Worm (Caenorhabditis elegans) whole organism, early embryonic: ENCODE data around the gene pycr-1.

Source experiments
- B0310.2 ChIP-seq: sonication (generic microtip); optimal IDR thresholded peaks from 2 replicates; lab custom pipeline; 2016; ENCODE audit warnings: mild to moderate bottlenecking, missing genetic modification characterization, missing compliant biosample characterization
- F13C5.2 ChIP-seq: sonication (generic microtip); optimal IDR thresholded peaks from 2 replicates; lab custom pipeline; 2017; ENCODE audit warnings: mild to moderate bottlenecking, missing genetic modification characterization, inconsistent platforms, missing compliant biosample characterization
- aly-1 ChIP-seq: sonication (generic microtip); optimal IDR thresholded peaks from 2 replicates; lab custom pipeline; 2016; ENCODE audit warnings: missing genetic modification characterization, missing compliant biosample characterization
- ama-1 ChIP-seq: fragments of 150-350 bp; optimal IDR thresholded peaks from 2 replicates; lab custom pipeline; 2014
- ceh-13 ChIP-seq: fragments of 200-800 bp; sonication (Bioruptor generic); optimal IDR thresholded peaks from 2 replicates; lab custom pipeline; 2018; ENCODE audit warnings: mild to moderate bottlenecking, missing genetic modification characterization, missing compliant biosample characterization
- ceh-36 ChIP-seq: sonication (generic microtip); optimal IDR thresholded peaks from 2 replicates; lab custom pipeline; 2016; ENCODE audit warnings: missing genetic modification characterization, inconsistent platforms, missing compliant biosample characterization
- ets-7 ChIP-seq: sonication (generic microtip); optimal IDR thresholded peaks from 2 replicates; lab custom pipeline; 2016; ENCODE audit warnings: missing genotype, missing genetic modification characterization, missing compliant biosample characterization
- flt-1 ChIP-seq: fragments of 200-800 bp; sonication (Bioruptor generic); IDR thresholded peaks from 2 replicates; pipeline ENCODE4 v1.3.6; 2022; ENCODE audit warnings: missing genetic modification characterization, missing compliant biosample characterization
- hmbx-1 ChIP-seq: sonication (generic microtip); optimal IDR thresholded peaks from 2 replicates; lab custom pipeline; 2016; ENCODE audit warnings: mild to moderate bottlenecking, missing genetic modification characterization, missing compliant biosample characterization
- hmg-4 ChIP-seq: fragments of 200-800 bp; sonication (Bioruptor generic); optimal IDR thresholded peaks from 2 replicates; lab custom pipeline; 2018; ENCODE audit warnings: mild to moderate bottlenecking, missing genetic modification characterization, missing compliant biosample characterization
- hnd-1 ChIP-seq: sonication (generic microtip); optimal IDR thresholded peaks from 2 replicates; lab custom pipeline; 2016; ENCODE audit warnings: missing genetic modification characterization, missing compliant biosample characterization
- pes-1 ChIP-seq: fragments of 200-800 bp; sonication (Bioruptor generic); IDR thresholded peaks from 2 replicates; pipeline ENCODE4 v1.3.6; 2022; ENCODE audit warnings: missing genetic modification reagents, missing genetic modification characterization, missing compliant biosample characterization
- scrt-1 ChIP-seq: fragments of 200-800 bp; sonication (Bioruptor generic); IDR thresholded peaks from 2 replicates; pipeline ENCODE4 v1.3.6; 2022; ENCODE audit warnings: missing genetic modification characterization, missing compliant biosample characterization
- sea-1 ChIP-seq: fragments of 200-800 bp; sonication (Bioruptor generic); conservative IDR thresholded peaks from 2 replicates; pipeline ENCODE4 v1.3.6; 2022; ENCODE audit warnings: missing genetic modification characterization, missing compliant biosample characterization
- tbx-11 ChIP-seq: fragments of 200-800 bp; sonication (Bioruptor generic); IDR thresholded peaks from 2 replicates; pipeline ENCODE4 v1.3.6; 2022; ENCODE audit warnings: missing genetic modification characterization, missing compliant biosample characterization
- tbx-37 ChIP-seq: fragments of 200-800 bp; sonication (Bioruptor generic); conservative IDR thresholded peaks from 2 replicates; pipeline ENCODE4 v1.3.6; 2022; ENCODE audit warnings: missing genetic modification reagents, missing genetic modification characterization, missing compliant biosample characterization
- tra-4 ChIP-seq: sonication (generic microtip); optimal IDR thresholded peaks from 2 replicates; lab custom pipeline; 2017; ENCODE audit warnings: missing genetic modification characterization, missing compliant biosample characterization

pycr-1 gene

ce11 chrX:12146453-12147085, at the start of gene pycr-1:
TSS of gene pycr-1 (plus strand) at chrX:12146832.
- TF ChIP-seq hnd-1 (tag; lab: Kevin White, UChicago) (no peak), tra-4 (tag; lab: Kevin White, UChicago) (no peak), sea-1 (GFP tag; lab: Robert Waterston, UW) (no peak), scrt-1 (GFP tag; lab: Robert Waterston, UW) (no peak), ama-1 (no peak), tbx-37 (GFP tag; lab: Robert Waterston, UW) (no peak), flt-1 (GFP tag; lab: Robert Waterston, UW) (no peak), tbx-11 (GFP tag; lab: Robert Waterston, UW) (no peak), B0310.2 (no peak), ets-7 (tag; lab: Kevin White, UChicago) (no peak), hmbx-1 (no peak), F13C5.2 (tag; lab: Kevin White, UChicago) (no peak), ceh-36 (tag; lab: Kevin White, UChicago) (no peak), hmg-4 (GFP tag; lab: Kevin White, UChicago) (no peak)

ce11 chrX:12097995-12098394, 48.6 kb upstream of the pycr-1 start:
- TF ChIP-seq scrt-1 (GFP tag; lab: Robert Waterston, UW): no peak
- TF ChIP-seq pes-1 (GFP tag; lab: Robert Waterston, UW): no peak
- TF ChIP-seq ets-7 (tag; lab: Kevin White, UChicago): no peak
- TF ChIP-seq B0310.2: no peak
- no peak for TF ChIP-seq tbx-11 (GFP tag; lab: Robert Waterston, UW)
- no peak for TF ChIP-seq hmbx-1
- TF ChIP-seq flt-1 (GFP tag; lab: Robert Waterston, UW): no peak
- no peak for TF ChIP-seq ama-1
- TF ChIP-seq F13C5.2 (tag; lab: Kevin White, UChicago): no peak
- no peak for TF ChIP-seq aly-1 (tag; lab: Kevin White, UChicago)
- no peak for TF ChIP-seq hmg-4 (GFP tag; lab: Kevin White, UChicago)
- no peak for TF ChIP-seq ceh-36 (tag; lab: Kevin White, UChicago)
- no peak for TF ChIP-seq ceh-13 (GFP tag; lab: Kevin White, UChicago)
- TF ChIP-seq tra-4 (tag; lab: Kevin White, UChicago): no peak

ce11 chrX:12103712-12104111, 42.9 kb upstream of the pycr-1 start, which contains the start of gene W03G11.3:
TSS of gene W03G11.3 (minus strand) at chrX:12103812.
- TF ChIP-seq sea-1 (GFP tag; lab: Robert Waterston, UW): no peak
- TF ChIP-seq flt-1 (GFP tag; lab: Robert Waterston, UW): no peak
- no peak for TF ChIP-seq B0310.2
- TF ChIP-seq tra-4 (tag; lab: Kevin White, UChicago): no peak
- no peak for TF ChIP-seq aly-1 (tag; lab: Kevin White, UChicago)
- no peak for TF ChIP-seq hmbx-1
- no peak for TF ChIP-seq ceh-13 (GFP tag; lab: Kevin White, UChicago)
- no peak for TF ChIP-seq ama-1
- no peak for TF ChIP-seq tbx-11 (GFP tag; lab: Robert Waterston, UW)

- no peak for TF ChIP-seq ceh-13 (GFP tag; lab: Kevin White, UChicago)
- no peak for TF ChIP-seq pes-1 (GFP tag; lab: Robert Waterston, UW)
- no peak for TF ChIP-seq flt-1 (GFP tag; lab: Robert Waterston, UW)
- no peak for TF ChIP-seq ets-7 (tag; lab: Kevin White, UChicago)
- TF ChIP-seq ceh-36 (tag; lab: Kevin White, UChicago): no peak
- no peak for TF ChIP-seq tra-4 (tag; lab: Kevin White, UChicago)
- TF ChIP-seq B0310.2: no peak
- TF ChIP-seq F13C5.2 (tag; lab: Kevin White, UChicago): no peak
- TF ChIP-seq scrt-1 (GFP tag; lab: Robert Waterston, UW): no peak
- no peak for TF ChIP-seq tbx-37 (GFP tag; lab: Robert Waterston, UW)
- no peak for TF ChIP-seq hmg-4 (GFP tag; lab: Kevin White, UChicago)
These were observed 42.0 kb upstream of the pycr-1 start, which contains the start of gene col-181 for ce11 chrX:12104630-12105029. TSS of gene col-181 (plus strand) at chrX:12104930.

- no peak for TF ChIP-seq ama-1
- no peak for TF ChIP-seq tbx-11 (GFP tag; lab: Robert Waterston, UW)
- TF ChIP-seq ceh-13 (GFP tag; lab: Kevin White, UChicago): no peak
- TF ChIP-seq hmbx-1: no peak
- no peak for TF ChIP-seq tra-4 (tag; lab: Kevin White, UChicago)
- TF ChIP-seq hmg-4 (GFP tag; lab: Kevin White, UChicago): no peak
- TF ChIP-seq flt-1 (GFP tag; lab: Robert Waterston, UW): no peak
- no peak for TF ChIP-seq hnd-1 (tag; lab: Kevin White, UChicago)
- TF ChIP-seq B0310.2: no peak
- TF ChIP-seq F13C5.2 (tag; lab: Kevin White, UChicago): no peak
- no peak for TF ChIP-seq aly-1 (tag; lab: Kevin White, UChicago)
- no peak for TF ChIP-seq ceh-36 (tag; lab: Kevin White, UChicago)
- TF ChIP-seq tbx-37 (GFP tag; lab: Robert Waterston, UW): no peak
- TF ChIP-seq scrt-1 (GFP tag; lab: Robert Waterston, UW): no peak
- TF ChIP-seq pes-1 (GFP tag; lab: Robert Waterston, UW): no peak
- TF ChIP-seq ets-7 (tag; lab: Kevin White, UChicago): no peak
- TF ChIP-seq sea-1 (GFP tag; lab: Robert Waterston, UW): no peak
These were observed 41.2 kb upstream of the pycr-1 start for ce11 chrX:12105458-12105857.

ce11 chrX:12106004-12106403, 40.6 kb upstream of the pycr-1 start:
- peak; percentile 99 for TF ChIP-seq F13C5.2 (tag; lab: Kevin White, UChicago)
- TF ChIP-seq hmg-4 (GFP tag; lab: Kevin White, UChicago): no peak
- peak; percentile 97 for TF ChIP-seq aly-1 (tag; lab: Kevin White, UChicago)
- TF ChIP-seq hmbx-1: peak; percentile 88
- peak; percentile 98 for TF ChIP-seq ceh-36 (tag; lab: Kevin White, UChicago)
- peak; percentile 86 for TF ChIP-seq tra-4 (tag; lab: Kevin White, UChicago)
- peak; percentile 93 for TF ChIP-seq hnd-1 (tag; lab: Kevin White, UChicago)
- peak; percentile 99 for TF ChIP-seq flt-1 (GFP tag; lab: Robert Waterston, UW)
- TF ChIP-seq tbx-37 (GFP tag; lab: Robert Waterston, UW): peak; percentile 99
- TF ChIP-seq scrt-1 (GFP tag; lab: Robert Waterston, UW): peak; percentile 99
- peak; percentile 97 for TF ChIP-seq sea-1 (GFP tag; lab: Robert Waterston, UW)
- TF ChIP-seq tbx-11 (GFP tag; lab: Robert Waterston, UW): peak; percentile 99
- peak; percentile 97 for TF ChIP-seq ceh-13 (GFP tag; lab: Kevin White, UChicago)
- peak; percentile 95 for TF ChIP-seq B0310.2
- no peak for TF ChIP-seq ama-1
- TF ChIP-seq pes-1 (GFP tag; lab: Robert Waterston, UW): peak; percentile 99
- TF ChIP-seq ets-7 (tag; lab: Kevin White, UChicago): peak; percentile 94
